Fruit fly (Drosophila melanogaster) whole organism, embryonic: ENCODE data around the gene ss.

Experiments
- Awh ChIP-seq: fragments of 200-800 bp; sonication (Bioruptor generic); IDR thresholded peaks from 2 replicates; pipeline ENCODE4, ENCODE4 v1.3.6; 2022; ENCODE audit warnings: missing biosample characterization, missing genetic modification characterization
- BtbVII ChIP-seq: fragments of 200-800 bp; sonication (Bioruptor generic); optimal IDR thresholded peaks from 3 replicates; lab custom pipeline; 2017; ENCODE audit warnings: missing biosample characterization, mild to moderate bottlenecking, missing genetic modification characterization
- CG10274 ChIP-seq: fragments of 200-800 bp; sonication (Bioruptor generic); optimal IDR thresholded peaks from 3 replicates; lab custom pipeline; 2017; ENCODE audit warnings: missing biosample characterization, mild to moderate bottlenecking, missing genetic modification characterization
- CG10366 ChIP-seq: fragments of 200-800 bp; sonication (Bioruptor generic); IDR thresholded peaks from 2 replicates; pipeline ENCODE4 v1.3.6; 2022; ENCODE audit warnings: missing biosample characterization, missing genetic modification characterization
- CG12155 ChIP-seq: fragments of 200-800 bp; sonication (Bioruptor generic); optimal IDR thresholded peaks from 3 replicates; lab custom pipeline; 2016; ENCODE audit warnings: missing biosample characterization, missing genetic modification characterization
- CG14710 ChIP-seq: fragments of 200-800 bp; sonication (Bioruptor generic); optimal IDR thresholded peaks from 3 replicates; lab custom pipeline; 2019; ENCODE audit warnings: missing biosample characterization, mild to moderate bottlenecking, missing genetic modification characterization, moderate library complexity
- CG14965 ChIP-seq: fragments of 200-800 bp; sonication (Bioruptor generic); optimal IDR thresholded peaks from 2 replicates; lab custom pipeline; 2016; ENCODE audit warnings: missing biosample characterization, missing genetic modification characterization, borderline replicate concordance
- CG17186 ChIP-seq: fragments of 200-800 bp; sonication (Bioruptor generic); optimal IDR thresholded peaks from 3 replicates; lab custom pipeline; 2017; ENCODE audit warnings: missing biosample characterization, missing genetic modification reagents, missing genetic modification characterization
- CG31441 ChIP-seq: fragments of 200-800 bp; sonication (Bioruptor generic); IDR thresholded peaks from 2 replicates; pipeline ENCODE4 v1.3.6; 2022; ENCODE audit warnings: missing biosample characterization, missing genetic modification characterization
- CG3407 ChIP-seq: fragments of 200-800 bp; sonication (Bioruptor generic); optimal IDR thresholded peaks from 2 replicates; lab custom pipeline; 2018; ENCODE audit warnings: missing biosample characterization, mild to moderate bottlenecking, missing genetic modification characterization
- CG8924 ChIP-seq: fragments of 200-800 bp; optimal IDR thresholded peaks from 3 replicates; lab custom pipeline; 2019; ENCODE audit warnings: missing biosample characterization, mild to moderate bottlenecking, missing genetic modification characterization, moderate library complexity
- CG9215 ChIP-seq: fragments of 200-800 bp; sonication (Bioruptor generic); IDR thresholded peaks from 2 replicates; pipeline ENCODE4 v1.3.6; 2022; ENCODE audit warnings: missing biosample characterization, missing genetic modification characterization
- CG9609 ChIP-seq: fragments of 200-800 bp; sonication (Bioruptor generic); optimal IDR thresholded peaks from 3 replicates; lab custom pipeline; 2016; ENCODE audit warnings: missing biosample characterization, missing genetic modification characterization
- CkIIα-i1 ChIP-seq: fragments of 200-800 bp; sonication (Bioruptor generic); IDR thresholded peaks from 2 replicates; pipeline ENCODE4 v1.3.6; 2022; ENCODE audit warnings: missing biosample characterization, missing genetic modification characterization
- Dfd ChIP-seq, 2 experiments: fragments of >200 bp; optimal IDR thresholded peaks; 2 replicates each; lab custom pipeline; 2017; ENCODE audit warnings: missing biosample characterization in 2 of 2, missing genetic modification characterization in 2 of 2
- E2f2 ChIP-seq: fragments of 200-800 bp; sonication (Bioruptor generic); IDR thresholded peaks from 2 replicates; pipeline ENCODE4 v1.3.6; 2022; ENCODE audit warnings: missing biosample characterization, missing genetic modification characterization
- HLH4C ChIP-seq: fragments of 200-800 bp; sonication (Bioruptor generic); IDR thresholded peaks from 3 replicates; pipeline ENCODE4 v1.3.6; 2022; ENCODE audit warnings: missing biosample characterization, missing genetic modification characterization; ENCODE audit not compliant: partially characterized antibody
- HmgZ ChIP-seq: fragments of 200-800 bp; sonication (Bioruptor generic); optimal IDR thresholded peaks from 2 replicates; lab custom pipeline; 2018; ENCODE audit warnings: missing biosample characterization, mild to moderate bottlenecking, missing genetic modification characterization
- Hmx ChIP-seq: fragments of 200-800 bp; sonication (Bioruptor generic); optimal IDR thresholded peaks from 2 replicates; lab custom pipeline; 2016; ENCODE audit warnings: missing biosample characterization, missing genetic modification characterization
- Hr3 ChIP-seq: fragments of 200-800 bp; sonication (Bioruptor generic); optimal IDR thresholded peaks from 3 replicates; lab custom pipeline; 2016; ENCODE audit warnings: missing biosample characterization, missing genetic modification characterization
- Mes4 ChIP-seq: fragments of 200-800 bp; sonication (Bioruptor generic); optimal IDR thresholded peaks from 2 replicates; lab custom pipeline; 2016; ENCODE audit warnings: missing biosample characterization, missing genetic modification characterization
- NK7.1 ChIP-seq: fragments of 200-800 bp; sonication (Bioruptor generic); optimal IDR thresholded peaks from 3 replicates; lab custom pipeline; 2016; ENCODE audit warnings: missing biosample characterization, missing genetic modification characterization
- Nf-YB ChIP-seq: fragments of 200-800 bp; sonication (Bioruptor generic); optimal IDR thresholded peaks from 3 replicates; lab custom pipeline; 2019; ENCODE audit warnings: missing biosample characterization, mild to moderate bottlenecking, missing genetic modification characterization, moderate library complexity
- Nf-YC ChIP-seq: fragments of 200-800 bp; optimal IDR thresholded peaks from 3 replicates; lab custom pipeline; 2019; ENCODE audit warnings: missing biosample characterization, mild to moderate bottlenecking, missing genetic modification characterization, moderate library complexity
- Rfx ChIP-seq: fragments of 200-800 bp; sonication (Bioruptor generic); IDR thresholded peaks from 2 replicates; pipeline ENCODE4 v1.3.6; 2022; ENCODE audit warnings: missing biosample characterization, missing genetic modification characterization
- Sry-β ChIP-seq: fragments of 200-800 bp; sonication (Bioruptor generic); optimal IDR thresholded peaks from 2 replicates; lab custom pipeline; 2018; ENCODE audit warnings: missing biosample characterization, mild to moderate bottlenecking, missing genetic modification characterization, moderate library complexity
- caup ChIP-seq: fragments of 200-800 bp; sonication (Bioruptor generic); optimal IDR thresholded peaks from 3 replicates; lab custom pipeline; 2017; ENCODE audit warnings: missing biosample characterization, mild to moderate bottlenecking, missing genetic modification characterization, moderate library complexity; ENCODE audit not compliant: severe bottlenecking
- crol ChIP-seq: fragments of 200-800 bp; sonication (Bioruptor generic); IDR thresholded peaks from 2 replicates; pipeline ENCODE4 v1.3.6; 2022; ENCODE audit warnings: missing biosample characterization, missing genetic modification characterization
- dati ChIP-seq: fragments of 200-800 bp; sonication (Bioruptor generic); IDR thresholded peaks from 2 replicates; pipeline ENCODE4 v1.3.6; 2022; ENCODE audit warnings: missing biosample characterization, missing genetic modification characterization
- ems ChIP-seq: fragments of 200-800 bp; sonication (Bioruptor generic); optimal IDR thresholded peaks from 3 replicates; lab custom pipeline; 2016; ENCODE audit warnings: missing biosample characterization, missing genetic modification characterization
- ewg ChIP-seq: fragments of 200-800 bp; sonication (Bioruptor generic); optimal IDR thresholded peaks from 3 replicates; lab custom pipeline; 2017; ENCODE audit warnings: mild to moderate bottlenecking, missing biosample characterization, missing genetic modification reagents, missing genetic modification characterization
- gce ChIP-seq: fragments of 200-800 bp; sonication (Bioruptor generic); IDR thresholded peaks from 3 replicates; pipeline ENCODE4 v1.3.6; 2022; ENCODE audit warnings: missing biosample characterization, missing genetic modification characterization
- gcm ChIP-seq: fragments of 200-800 bp; sonication (Bioruptor generic); optimal IDR thresholded peaks from 2 replicates; lab custom pipeline; 2019; ENCODE audit warnings: missing biosample characterization, mild to moderate bottlenecking, missing genetic modification characterization, moderate library complexity
- hkb ChIP-seq, 2 experiments: fragments of 200-800 bp in 1 of 2; fragments of >200 bp in 1 of 2; sonication (Bioruptor generic) in 1 of 2; IDR thresholded peaks in 1 of 2; optimal IDR thresholded peaks in 1 of 2; 2 replicates each; pipeline versions ENCODE4 v1.3.6 to Lab custom; 2017 to 2022; ENCODE audit warnings: missing biosample characterization in 1 of 2, missing genetic modification characterization in 1 of 2
- insv ChIP-seq, 2 experiments: fragments of 200-800 bp; sonication (Bioruptor generic); optimal IDR thresholded peaks; 3 replicates each; lab custom pipeline; 2016 to 2018; ENCODE audit warnings: missing biosample characterization in 2 of 2, missing genetic modification characterization in 2 of 2
- mam ChIP-seq: fragments of 200-800 bp; sonication (Bioruptor generic); optimal IDR thresholded peaks from 3 replicates; lab custom pipeline; 2016; ENCODE audit warnings: missing biosample characterization, missing genetic modification characterization
- onecut ChIP-seq: fragments of 200-800 bp; sonication (Bioruptor generic); IDR thresholded peaks from 2 replicates; pipeline ENCODE4 v1.3.6; 2022; ENCODE audit warnings: missing biosample characterization, missing genetic modification characterization
- pita ChIP-seq: fragments of 200-800 bp; sonication (Bioruptor generic); optimal IDR thresholded peaks from 2 replicates; lab custom pipeline; 2017; ENCODE audit warnings: missing biosample characterization, mild to moderate bottlenecking, missing genetic modification characterization
- sens ChIP-seq: fragments of 200-800 bp; sonication (Bioruptor generic); peaks from one replicate; lab custom pipeline; 2016; ENCODE audit warnings: missing biosample characterization, missing genetic modification characterization
- sqz ChIP-seq: fragments of 200-800 bp; sonication (Bioruptor generic); optimal IDR thresholded peaks from 3 replicates; lab custom pipeline; 2018; ENCODE audit warnings: missing biosample characterization, mild to moderate bottlenecking, missing genetic modification characterization
- stwl ChIP-seq: fragments of 200-800 bp; sonication (Bioruptor generic); optimal IDR thresholded peaks from 3 replicates; lab custom pipeline; 2018; ENCODE audit warnings: missing biosample characterization, mild to moderate bottlenecking, missing genetic modification characterization, moderate library complexity
- ttk ChIP-seq: fragments of 200-800 bp; sonication (Bioruptor generic); IDR thresholded peaks from 2 replicates; pipeline ENCODE4 v2.1.2; 2022; ENCODE audit warnings: missing biosample characterization, missing genetic modification characterization
- twi ChIP-seq: fragments of 200-800 bp; optimal IDR thresholded peaks from 2 replicates; lab custom pipeline; 2019; ENCODE audit warnings: missing biosample characterization, mild to moderate bottlenecking, missing genetic modification characterization, moderate library complexity
- vvl ChIP-seq: fragments of 200-800 bp; sonication (Bioruptor generic); IDR thresholded peaks from 2 replicates; pipeline ENCODE4 v1.3.6; 2022; ENCODE audit warnings: missing biosample characterization, missing genetic modification characterization
- z ChIP-seq: fragments of 200-800 bp; sonication (Bioruptor generic); IDR thresholded peaks from 3 replicates; pipeline ENCODE4 v1.3.6; 2022; ENCODE audit warnings: missing biosample characterization, missing genetic modification characterization
- zfh1 ChIP-seq: fragments of 200-800 bp; sonication (Bioruptor generic); IDR thresholded peaks from 3 replicates; pipeline ENCODE4 v1.3.6; 2022; ENCODE audit warnings: missing biosample characterization, missing genetic modification characterization

Gene ss

DNA sequence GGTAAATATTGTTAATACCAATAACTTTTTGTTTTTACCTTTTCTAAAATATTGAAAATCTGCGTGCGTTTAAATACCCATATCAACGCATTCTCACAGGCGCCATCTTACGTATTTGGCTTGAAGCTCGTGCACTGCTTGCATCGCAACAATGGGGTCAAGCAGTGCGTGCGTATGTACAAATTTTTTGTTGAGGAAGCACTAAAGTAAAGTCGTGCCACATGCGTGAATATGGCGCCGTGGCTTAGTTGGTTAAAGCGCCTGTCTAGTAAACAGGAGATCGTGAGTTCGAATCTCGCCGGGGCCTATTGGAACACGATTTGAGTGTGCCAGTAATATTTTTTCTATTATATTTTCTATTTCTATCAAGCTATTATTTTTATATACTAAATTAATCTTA, 28.2 kb upstream of the ss start (continued):
- TF ChIP-seq ems (GFP tag; lab: Kevin White, UChicago) (peak; percentile 43), Sry-β (GFP tag; lab: Kevin White, UChicago) (no peak), CG12155 (GFP tag; lab: Kevin White, UChicago) (peak; percentile 25), Mes4 (peak; percentile 19), sqz (peak; percentile 19), gcm (GFP tag; lab: Kevin White, UChicago) (peak; percentile 14), stwl (peak; percentile 79), Hr3 (peak; percentile 61), CG31441 (no peak; the same call in 1 of the 2 replicates), CG14710 (tag; lab: Kevin White, UChicago) (peak; percentile 24), zfh1 (GFP tag; lab: Robert Waterston, UW) (peak; percentile 63; the same call in 2 of the 3 replicates), CG9215 (no peak), CG8924 (tag; lab: Kevin White, UChicago) (peak; percentile 2), HmgZ (tag; lab: Kevin White, UChicago) (peak; percentile 84), twi (tag; lab: Kevin White, UChicago) (no peak), CG3407 (peak; percentile 1), Rfx (peak; percentile 80), CkIIα-i1 (GFP tag; lab: Robert Waterston, UW) (no peak), mam (GFP tag; lab: Kevin White, UChicago) (peak; percentile 56), NK7.1 (GFP tag; lab: Kevin White, UChicago) (peak; percentile 31), E2f2 (GFP tag; lab: Robert Waterston, UW) (peak; percentile 52; the same call in 1 of the 2 replicates), vvl (peak; percentile 76), Dfd (GFP tag; optimal IDR thresholded peaks at IDR 0.05; lab: Kevin White, UChicago) (peak in 1 of 2 experiments; percentile 82), onecut (peak; percentile 37; the same call in 1 of the 2 replicates), CG10366 (GFP tag; lab: Robert Waterston, UW) (0 out of 2 replicates have a peak, but pooled peaks have one; percentile 20), caup (GFP tag; lab: Kevin White, UChicago) (peak; percentile 28), hkb (optimal IDR thresholded peaks at IDR 0.05; lab: Kevin White, UChicago) (peak; percentile 37), hkb (GFP tag; IDR thresholded peaks at IDR 0.05; lab: Robert Waterston, UW) (no peak)

DNA sequence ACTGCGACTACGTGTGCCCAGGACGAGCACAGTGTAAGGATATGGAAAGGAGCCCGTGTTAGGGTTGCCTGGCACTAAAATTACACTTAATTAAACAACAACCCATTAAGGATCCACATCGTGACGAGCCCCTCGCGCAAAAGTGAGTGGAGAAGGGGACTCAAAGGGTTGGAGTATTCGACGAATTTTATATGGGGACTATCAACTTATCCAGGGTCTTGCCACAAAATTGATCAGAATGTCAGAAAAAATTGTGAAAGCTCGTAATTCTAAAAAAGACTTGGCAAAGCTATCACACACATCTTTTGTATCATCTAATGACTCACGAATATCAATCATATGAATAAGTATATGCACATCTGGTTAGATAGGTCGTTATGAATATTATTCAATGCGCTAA, 26.9 kb upstream of the ss start, which contains the start of gene CG31279:
Gene CG31279, plus strand, starts transcription at position 301 of the 400 bp plus-strand sequence.
- TF ChIP-seq CG10274 (GFP tag; lab: Kevin White, UChicago) (no peak), dati (GFP tag; lab: Robert Waterston, UW) (no peak), HLH4C (GFP tag; lab: Robert Waterston, UW) (no peak), insv (GFP tag; optimal IDR thresholded peaks at IDR 0.05; lab: Kevin White, UChicago) (no peak), BtbVII (GFP tag; lab: Kevin White, UChicago) (no peak), Hmx (GFP tag; lab: Kevin White, UChicago) (no peak), CG14965 (GFP tag; lab: Kevin White, UChicago) (no peak), gce (no peak), Awh (GFP tag; lab: Robert Waterston, UW) (no peak), pita (no peak), CG9609 (GFP tag; lab: Kevin White, UChicago) (no peak), CG9215 (no peak)
- TF ChIP-seq, all 482 proteins: peak for 0

- peak; percentile 7 for TF ChIP-seq sens (GFP tag; lab: Kevin White, UChicago)
- TF ChIP-seq z (GFP tag; lab: Robert Waterston, UW) = peak; percentile 78
- TF ChIP-seq crol (GFP tag; lab: Robert Waterston, UW) = peak; percentile 31; the same call in 1 of the 2 replicates
- TF ChIP-seq Nf-YB (GFP tag; lab: Kevin White, UChicago) = peak; percentile 81
- no peak for TF ChIP-seq ttk (GFP tag; lab: Robert Waterston, UW)
- TF ChIP-seq ewg (GFP tag; lab: Kevin White, UChicago) = peak; percentile 84
- no peak for TF ChIP-seq CG17186 (GFP tag; lab: Kevin White, UChicago)
- TF ChIP-seq Nf-YC = peak; percentile 84
These were observed 24.0 kb upstream of the ss start for dm6 chr3R:16427520-16427919.
